Worm (Caenorhabditis elegans) whole organism, late embryonic: ENCODE results near the gene B0222.1.

Experiments
- F13H6.1 ChIP-seq: sonication (generic microtip); optimal IDR thresholded peaks from 2 replicates; lab custom pipeline; 2016; ENCODE audit warnings: missing genetic modification characterization, missing compliant biosample characterization
- Y22D7AL.16 ChIP-seq: sonication (generic microtip); optimal IDR thresholded peaks from 2 replicates; lab custom pipeline; 2016; ENCODE audit warnings: missing genetic modification characterization, missing compliant biosample characterization
- ama-1 ChIP-seq: fragments of 150-350 bp; optimal IDR thresholded peaks from 2 replicates; lab custom pipeline; 2014
- elt-4 ChIP-seq: sonication (generic microtip); optimal IDR thresholded peaks from 2 replicates; lab custom pipeline; 2016; ENCODE audit warnings: missing genetic modification characterization, missing compliant biosample characterization
- fax-1 ChIP-seq: sonication (generic microtip); optimal IDR thresholded peaks from 2 replicates; lab custom pipeline; 2016; ENCODE audit warnings: missing genotype, missing genetic modification characterization, missing compliant biosample characterization
- fkh-6 ChIP-seq: sonication (generic microtip); optimal IDR thresholded peaks from 2 replicates; lab custom pipeline; 2016; ENCODE audit warnings: missing genetic modification characterization, missing compliant biosample characterization
- pag-3 ChIP-seq: sonication (generic microtip); optimal IDR thresholded peaks from 2 replicates; lab custom pipeline; 2016; ENCODE audit warnings: missing compliant biosample characterization, missing genetic modification characterization, borderline replicate concordance
- unc-55 ChIP-seq: sonication (generic microtip); optimal IDR thresholded peaks from 2 replicates; lab custom pipeline; 2017; ENCODE audit warnings: missing biosample characterization, missing genetic modification reagents, missing genetic modification characterization

DNA sequence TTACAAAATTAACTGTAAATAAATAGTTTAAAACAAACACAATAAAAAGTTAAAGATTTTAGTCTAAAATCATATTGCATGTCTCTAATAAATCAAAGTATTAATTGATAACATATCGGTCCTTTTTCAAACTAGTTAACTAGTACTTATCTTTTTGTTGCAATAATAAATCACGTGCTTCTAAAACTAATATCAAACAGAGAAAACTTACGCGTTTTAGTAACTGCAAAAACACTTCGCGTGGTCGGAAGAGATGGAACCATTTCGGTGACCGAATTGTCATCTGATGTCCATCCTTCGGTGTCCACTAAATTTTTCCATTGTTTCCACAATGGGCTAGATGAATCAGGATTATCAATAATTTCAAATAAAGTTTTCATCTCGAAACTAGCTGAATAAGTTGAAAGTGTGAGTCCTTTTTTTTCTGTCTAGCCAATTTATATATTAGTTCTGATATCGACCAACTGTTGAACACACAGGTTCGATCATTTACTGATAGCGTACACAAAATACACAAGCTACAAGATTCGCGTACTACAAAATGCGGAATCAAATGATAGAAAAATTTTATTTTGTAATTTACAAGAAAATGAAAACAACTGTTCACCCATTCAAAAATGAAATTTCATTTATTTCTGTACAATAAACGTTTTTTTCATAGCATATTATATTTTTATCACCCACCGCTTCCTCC is 35.6 kb upstream of the B0222.1 start, which contains the start of gene F21C10.9:
- no peak for TF ChIP-seq fax-1 (tag; lab: Kevin White, UChicago)
- no peak for TF ChIP-seq pag-3
- no peak for TF ChIP-seq ama-1 (lab: Kevin White, UChicago)
- no peak for TF ChIP-seq F13H6.1 (tag; lab: Kevin White, UChicago)
- TF ChIP-seq unc-55 (GFP tag; lab: Kevin White, UChicago): no peak
- no peak for TF ChIP-seq fkh-6
- TF ChIP-seq Y22D7AL.16: no peak
- TF ChIP-seq elt-4 (tag; lab: Kevin White, UChicago): no peak
